Fruit fly (Drosophila melanogaster) whole organism, embryonic: ENCODE measurements around the gene grsm.
A peak's percentile ranks its signal among the peaks of the same experiment; 100 is the strongest.

Experiments
- Atf3 ChIP-seq: fragments of 200-800 bp; sonication (Bioruptor generic); optimal IDR thresholded peaks from 3 replicates; lab custom pipeline; 2016; ENCODE audit warnings: missing biosample characterization, missing genetic modification characterization
- Awh ChIP-seq: fragments of 200-800 bp; sonication (Bioruptor generic); IDR thresholded peaks from 2 replicates; pipeline ENCODE4, ENCODE4 v1.3.6; 2022; ENCODE audit warnings: missing biosample characterization, missing genetic modification characterization
- CG12391 ChIP-seq: fragments of 200-800 bp; sonication (Bioruptor generic); optimal IDR thresholded peaks from 3 replicates; lab custom pipeline; 2018; ENCODE audit warnings: missing biosample characterization, mild to moderate bottlenecking, missing genetic modification characterization, moderate library complexity
- CG13287 ChIP-seq: fragments of 200-800 bp; sonication (Bioruptor generic); IDR thresholded peaks from 2 replicates; pipeline ENCODE4 v1.3.6; 2022; ENCODE audit warnings: missing biosample characterization, missing genetic modification characterization; ENCODE audit not compliant: partially characterized antibody
- CG13894 ChIP-seq: fragments of 200-800 bp; sonication (Bioruptor generic); optimal IDR thresholded peaks from 3 replicates; lab custom pipeline; 2018; ENCODE audit warnings: missing biosample characterization, mild to moderate bottlenecking, missing genetic modification characterization, moderate library complexity
- CG16779 ChIP-seq: fragments of 200-800 bp; sonication (Bioruptor generic); IDR thresholded peaks from 2 replicates; pipeline ENCODE4 v1.3.6; 2022; ENCODE audit warnings: missing biosample characterization, missing genetic modification characterization
- CG16815 ChIP-seq: fragments of 200-800 bp; sonication (Bioruptor generic); optimal IDR thresholded peaks from 3 replicates; lab custom pipeline; 2017; ENCODE audit warnings: missing biosample characterization, mild to moderate bottlenecking, missing genetic modification characterization
- CG17328 ChIP-seq: fragments of 200-800 bp; sonication (Bioruptor generic); IDR thresholded peaks from 2 replicates; pipeline ENCODE4 v1.3.6; 2022; ENCODE audit warnings: missing biosample characterization, missing genetic modification characterization
- CG17802 ChIP-seq: fragments of 200-800 bp; sonication (Bioruptor generic); optimal IDR thresholded peaks from 2 replicates; lab custom pipeline; 2018; ENCODE audit warnings: missing biosample characterization, mild to moderate bottlenecking, missing genetic modification characterization, moderate library complexity
- CG17829 ChIP-seq: fragments of 200-800 bp; optimal IDR thresholded peaks from 2 replicates; lab custom pipeline; 2019; ENCODE audit warnings: missing biosample characterization, mild to moderate bottlenecking, missing genetic modification characterization, moderate library complexity
- CG18262 ChIP-seq: fragments of 200-800 bp; optimal IDR thresholded peaks from 3 replicates; lab custom pipeline; 2019; ENCODE audit warnings: missing biosample characterization, mild to moderate bottlenecking, missing genetic modification characterization, moderate library complexity
- CG2712 ChIP-seq: fragments of 200-800 bp; optimal IDR thresholded peaks from 3 replicates; lab custom pipeline; 2019; ENCODE audit warnings: missing biosample characterization, mild to moderate bottlenecking, missing genetic modification characterization, moderate library complexity
- CG31441 ChIP-seq: fragments of 200-800 bp; sonication (Bioruptor generic); IDR thresholded peaks from 2 replicates; pipeline ENCODE4 v1.3.6; 2022; ENCODE audit warnings: missing biosample characterization, missing genetic modification characterization
- CG32532 ChIP-seq: fragments of 200-800 bp; sonication (Bioruptor generic); IDR thresholded peaks from 2 replicates; pipeline ENCODE4 v1.3.6; 2022; ENCODE audit warnings: missing biosample characterization, missing genetic modification characterization
- CG32767 ChIP-seq: fragments of 200-800 bp; sonication (Bioruptor generic); IDR thresholded peaks from 2 replicates; pipeline ENCODE4 v1.3.6; 2022; ENCODE audit warnings: missing biosample characterization, missing genetic modification characterization
- CG4424 ChIP-seq: fragments of 200-800 bp; sonication (Bioruptor generic); optimal IDR thresholded peaks from 3 replicates; lab custom pipeline; 2016; ENCODE audit warnings: missing biosample characterization, missing genetic modification characterization
- CG6791 ChIP-seq: fragments of 200-800 bp; sonication (Bioruptor generic); IDR thresholded peaks from 3 replicates; pipeline ENCODE4 v1.3.6; 2022; ENCODE audit warnings: missing biosample characterization, missing genetic modification characterization; ENCODE audit not compliant: partially characterized antibody
- CG8359 ChIP-seq: fragments of 200-800 bp; sonication (Bioruptor generic); optimal IDR thresholded peaks from 2 replicates; lab custom pipeline; 2017; ENCODE audit warnings: missing biosample characterization, mild to moderate bottlenecking, missing genetic modification characterization, borderline replicate concordance
- CG9797 ChIP-seq: fragments of 200-800 bp; sonication (Bioruptor generic); optimal IDR thresholded peaks from 3 replicates; lab custom pipeline; 2018; ENCODE audit warnings: missing biosample characterization, mild to moderate bottlenecking, missing genetic modification characterization
- CoRest ChIP-seq: fragments of 200-800 bp; sonication (Bioruptor generic); optimal IDR thresholded peaks from 3 replicates; lab custom pipeline; 2018; ENCODE audit warnings: missing biosample characterization, mild to moderate bottlenecking, missing genetic modification characterization, moderate library complexity
- Dad ChIP-seq: fragments of 200-800 bp; sonication (Bioruptor generic); optimal IDR thresholded peaks from 3 replicates; lab custom pipeline; 2016; ENCODE audit warnings: missing biosample characterization, missing genetic modification characterization
- Doc3 ChIP-seq: fragments of 200-800 bp; sonication (Bioruptor generic); IDR thresholded peaks from 3 replicates; pipeline ENCODE4 v1.3.6; 2022; ENCODE audit warnings: missing biosample characterization, missing genetic modification characterization; ENCODE audit not compliant: partially characterized antibody
- Elba2 ChIP-seq: fragments of 200-800 bp; sonication (Bioruptor generic); optimal IDR thresholded peaks from 3 replicates; lab custom pipeline; 2016; ENCODE audit warnings: missing biosample characterization, missing genetic modification characterization
- Ets65A ChIP-seq: fragments of 200-800 bp; sonication (Bioruptor generic); peaks from one replicate; lab custom pipeline; 2016; ENCODE audit warnings: missing biosample characterization, missing genetic modification characterization
- Gsc ChIP-seq: fragments of 200-800 bp; sonication (Bioruptor generic); IDR thresholded peaks from 2 replicates; pipeline ENCODE4 v1.3.6; 2022; ENCODE audit warnings: missing biosample characterization, missing genetic modification characterization
- HLH4C ChIP-seq: fragments of 200-800 bp; sonication (Bioruptor generic); IDR thresholded peaks from 3 replicates; pipeline ENCODE4 v1.3.6; 2022; ENCODE audit warnings: missing biosample characterization, missing genetic modification characterization; ENCODE audit not compliant: partially characterized antibody
- Hmr ChIP-seq: fragments of 200-800 bp; sonication (Bioruptor generic); optimal IDR thresholded peaks from 3 replicates; lab custom pipeline; 2017; ENCODE audit warnings: mild to moderate bottlenecking, missing biosample characterization, missing genetic modification reagents, missing genetic modification characterization
- Med ChIP-seq: fragments of 200-800 bp; sonication (Bioruptor generic); peaks from one replicate; lab custom pipeline; 2016; ENCODE audit warnings: missing biosample characterization, missing genetic modification characterization, mild to moderate bottlenecking, inconsistent platforms, moderate library complexity
- Nf-YA ChIP-seq: fragments of 200-800 bp; sonication (Bioruptor generic); IDR thresholded peaks from 2 replicates; pipeline ENCODE4 v1.3.6; 2022; ENCODE audit warnings: missing biosample characterization, missing genetic modification characterization
- Pdp1 ChIP-seq, 2 experiments: fragments of 200-800 bp; sonication (Bioruptor generic); optimal IDR thresholded peaks; 3 replicates each; lab custom pipeline; 2016; ENCODE audit warnings: missing biosample characterization in 2 of 2, missing genetic modification characterization in 2 of 2, mild to moderate bottlenecking in 1 of 2, moderate library complexity in 1 of 2
- Poxn ChIP-seq: fragments of 200-800 bp; sonication (Bioruptor generic); IDR thresholded peaks from 2 replicates; pipeline ENCODE4 v1.3.6; 2022; ENCODE audit warnings: missing biosample characterization, missing genetic modification characterization
- Rfx ChIP-seq: fragments of 200-800 bp; sonication (Bioruptor generic); IDR thresholded peaks from 2 replicates; pipeline ENCODE4 v1.3.6; 2022; ENCODE audit warnings: missing biosample characterization, missing genetic modification characterization
- amos ChIP-seq: fragments of 200-800 bp; sonication (Bioruptor generic); IDR thresholded peaks from 2 replicates; pipeline ENCODE4 v1.3.6; 2022; ENCODE audit warnings: missing biosample characterization, missing genetic modification characterization; ENCODE audit not compliant: partially characterized antibody
- bbx ChIP-seq: fragments of 200-800 bp; sonication (Bioruptor generic); IDR thresholded peaks from 2 replicates; pipeline ENCODE4 v1.3.6; 2022; ENCODE audit warnings: missing biosample characterization, missing genetic modification characterization; ENCODE audit not compliant: partially characterized antibody
- dmrt99B ChIP-seq: fragments of 200-800 bp; sonication (Bioruptor generic); optimal IDR thresholded peaks from 2 replicates; lab custom pipeline; 2018; ENCODE audit warnings: missing biosample characterization, mild to moderate bottlenecking, missing genetic modification characterization, moderate library complexity
- esg ChIP-seq: fragments of 200-800 bp; sonication (Bioruptor generic); conservative IDR thresholded peaks from 2 replicates; pipeline ENCODE4 v1.3.6; 2022; ENCODE audit warnings: missing biosample characterization, missing genetic modification characterization
- gsb ChIP-seq: fragments of 200-800 bp; sonication (Bioruptor generic); IDR thresholded peaks from 2 replicates; pipeline ENCODE4 v1.3.6; 2022; ENCODE audit warnings: missing biosample characterization, missing genetic modification characterization
- hbn ChIP-seq: fragments of 200-800 bp; sonication (Bioruptor generic); IDR thresholded peaks from 2 replicates; pipeline ENCODE4 v1.3.6; 2022; ENCODE audit warnings: missing biosample characterization, missing genetic modification characterization; ENCODE audit not compliant: partially characterized antibody
- lola ChIP-seq, 3 experiments: fragments of >200 bp in 2 of 3; fragments of 200-800 bp in 1 of 3; sonication (Bioruptor generic) in 1 of 3; optimal IDR thresholded peaks; 2 replicates each; lab custom pipeline; 2017 to 2019; ENCODE audit warnings: missing biosample characterization in 3 of 3, missing genetic modification characterization in 3 of 3, mild to moderate bottlenecking in 1 of 3, moderate library complexity in 1 of 3
- mirr ChIP-seq: fragments of 200-800 bp; sonication (Bioruptor generic); optimal IDR thresholded peaks from 3 replicates; lab custom pipeline; 2018; ENCODE audit warnings: missing biosample characterization, mild to moderate bottlenecking, missing genetic modification characterization
- nerfin-1 ChIP-seq: fragments of 200-800 bp; sonication (Bioruptor generic); optimal IDR thresholded peaks from 3 replicates; lab custom pipeline; 2019; ENCODE audit warnings: missing biosample characterization, mild to moderate bottlenecking, missing genetic modification characterization, moderate library complexity
- nerfin-2 ChIP-seq: fragments of 200-800 bp; sonication (Bioruptor generic); IDR thresholded peaks from 2 replicates; pipeline ENCODE4 v1.3.6; 2022; ENCODE audit warnings: missing biosample characterization, missing genetic modification characterization; ENCODE audit not compliant: partially characterized antibody
- pita ChIP-seq: fragments of 200-800 bp; sonication (Bioruptor generic); optimal IDR thresholded peaks from 2 replicates; lab custom pipeline; 2017; ENCODE audit warnings: missing biosample characterization, mild to moderate bottlenecking, missing genetic modification characterization
- run ChIP-seq: fragments of 200-800 bp; sonication (Bioruptor generic); optimal IDR thresholded peaks from 3 replicates; lab custom pipeline; 2018; ENCODE audit warnings: missing biosample characterization, mild to moderate bottlenecking, missing genetic modification characterization
- sc ChIP-seq, 3 experiments: fragments of >200 bp in 2 of 3; fragments of 200-800 bp in 1 of 3; sonication (Bioruptor generic) in 1 of 3; optimal IDR thresholded peaks; 2 replicates in 2 of 3; 3 replicates in 1 of 3; lab custom pipeline; 2017; ENCODE audit warnings: mild to moderate bottlenecking in 1 of 3, missing biosample characterization in 1 of 3, missing genetic modification characterization in 1 of 3, missing genetic modification reagents in 1 of 3
- sens ChIP-seq: fragments of 200-800 bp; sonication (Bioruptor generic); peaks from one replicate; lab custom pipeline; 2016; ENCODE audit warnings: missing biosample characterization, missing genetic modification characterization
- seq ChIP-seq: fragments of 200-800 bp; sonication (Bioruptor generic); IDR thresholded peaks from 2 replicates; pipeline ENCODE4 v1.3.6; 2022; ENCODE audit warnings: missing biosample characterization, missing genetic modification characterization
- sug ChIP-seq: fragments of 200-800 bp; optimal IDR thresholded peaks from 2 replicates; lab custom pipeline; 2019; ENCODE audit warnings: missing biosample characterization, mild to moderate bottlenecking, missing genetic modification characterization, moderate library complexity

The grsm gene

dm6 chr3R:12980628-12981219, 13.2 kb upstream of the grsm start, which contains the start of gene Paip2 (continued):
- TF ChIP-seq Rfx (GFP tag; lab: Robert Waterston, UW) = 0 out of 2 replicates have a peak, but pooled peaks have one; percentile 23
- no peak for TF ChIP-seq Gsc
- TF ChIP-seq amos (GFP tag; lab: Robert Waterston, UW) = peak; percentile 95
- no peak for TF ChIP-seq CG8359 (GFP tag; lab: Kevin White, UChicago)
- TF ChIP-seq run (tag; lab: Kevin White, UChicago) = no peak
- no peak for TF ChIP-seq Poxn (GFP tag; lab: Robert Waterston, UW)
- peak; percentile 52 for TF ChIP-seq sug (tag; lab: Kevin White, UChicago)
- TF ChIP-seq Med (GFP tag; lab: Kevin White, UChicago) = peak; percentile 90
- TF ChIP-seq esg (GFP tag; lab: Robert Waterston, UW) = no peak
- peak; percentile 98 for TF ChIP-seq nerfin-2 (GFP tag; lab: Robert Waterston, UW)
- TF ChIP-seq CG17829 (tag; lab: Kevin White, UChicago) = peak; percentile 61
- no peak for TF ChIP-seq seq
- peak; percentile 4 for TF ChIP-seq CG4424
- peak; percentile 21 for TF ChIP-seq CG13894 (tag; lab: Kevin White, UChicago)
- TF ChIP-seq gsb (GFP tag; lab: Robert Waterston, UW) = no peak
- TF ChIP-seq nerfin-1 (tag; lab: Kevin White, UChicago) = peak; percentile 31
- TF ChIP-seq Doc3 (GFP tag; lab: Robert Waterston, UW) = peak; percentile 98
- peak; percentile 60 for TF ChIP-seq CG2712 (tag; lab: Kevin White, UChicago)
- peak in 1 of 3 experiments; percentile 32 for TF ChIP-seq lola (GFP tag; optimal IDR thresholded peaks at IDR 0.05; lab: Kevin White, UChicago)
- TF ChIP-seq CG17802 = no peak
- peak; percentile 67 for TF ChIP-seq CoRest
- peak; percentile 98 for TF ChIP-seq CG13287 (GFP tag; lab: Robert Waterston, UW)
- TF ChIP-seq Nf-YA (GFP tag; lab: Robert Waterston, UW) = no peak
- TF ChIP-seq hbn (GFP tag; lab: Robert Waterston, UW) = peak; percentile 98
- TF ChIP-seq sc (optimal IDR thresholded peaks at IDR 0.05; lab: Kevin White, UChicago) = no peak
- no peak for TF ChIP-seq sc (GFP tag; optimal IDR thresholded peaks at IDR 0.05; lab: Kevin White, UChicago)
- peak; percentile 1 for TF ChIP-seq Atf3 (GFP tag; lab: Kevin White, UChicago)
- TF ChIP-seq mirr (GFP tag; lab: Kevin White, UChicago) = no peak
- no peak for TF ChIP-seq Awh (GFP tag; lab: Robert Waterston, UW)
- no peak for TF ChIP-seq CG16815 (GFP tag; lab: Kevin White, UChicago)
- peak; percentile 40 for TF ChIP-seq CG12391 (tag; lab: Kevin White, UChicago)
- TF ChIP-seq Hmr (GFP tag; lab: Kevin White, UChicago) = no peak
- peak; percentile 97 for TF ChIP-seq CG6791 (GFP tag; lab: Robert Waterston, UW)
- TF ChIP-seq CG17328 (GFP tag; lab: Robert Waterston, UW) = no peak
- peak; percentile 2 for TF ChIP-seq CG18262 (tag; lab: Kevin White, UChicago)
- peak; percentile 43 for TF ChIP-seq CG9797
- peak; percentile 89 for TF ChIP-seq pita (GFP tag; lab: Kevin White, UChicago)
- no peak for TF ChIP-seq Elba2 (GFP tag; lab: Kevin White, UChicago)
- TF ChIP-seq bbx (GFP tag; lab: Robert Waterston, UW) = peak; percentile 97
- TF ChIP-seq CG31441 (GFP tag; lab: Robert Waterston, UW) = 0 out of 2 replicates have a peak, but pooled peaks have one; percentile 19
- no peak for TF ChIP-seq CG32532 (GFP tag; lab: Robert Waterston, UW)
- TF ChIP-seq sens (GFP tag; lab: Kevin White, UChicago) = peak; percentile 70
- TF ChIP-seq HLH4C = peak; percentile 99
- no peak for TF ChIP-seq CG16779 (GFP tag; lab: Robert Waterston, UW)
- peak; percentile 35 for TF ChIP-seq Dad (GFP tag; lab: Kevin White, UChicago)
- TF ChIP-seq Pdp1 (GFP tag; optimal IDR thresholded peaks at IDR 0.05; lab: Kevin White, UChicago) = peak in 1 of 2 experiments; percentile 84
- TF ChIP-seq dmrt99B (tag; lab: Kevin White, UChicago) = no peak
- no peak for TF ChIP-seq CG32767
- peak; percentile 92 for TF ChIP-seq Ets65A (GFP tag; lab: Kevin White, UChicago)
